Fruit fly (Drosophila melanogaster) whole organism, embryonic: Measurements from ENCODE around the gene Coq2.
A peak's percentile ranks its signal among the peaks of the same experiment; 100 is the strongest.

Source experiments
- Ada2b ChIP-seq: fragments of 200-800 bp; sonication (Bioruptor generic); IDR thresholded peaks from 2 replicates; pipeline ENCODE4 v1.3.6; 2022; ENCODE audit warnings: missing biosample characterization, missing genetic modification characterization
- Atf3 ChIP-seq: fragments of 200-800 bp; sonication (Bioruptor generic); optimal IDR thresholded peaks from 3 replicates; lab custom pipeline; 2016; ENCODE audit warnings: missing biosample characterization, missing genetic modification characterization
- Blimp-1 ChIP-seq: fragments of 200-800 bp; sonication (Bioruptor generic); optimal IDR thresholded peaks from 3 replicates; lab custom pipeline; 2018; ENCODE audit warnings: missing biosample characterization, missing genetic modification characterization, mild to moderate bottlenecking, moderate library complexity, missing genetic modification reagents
- CG11456 ChIP-seq: fragments of 200-800 bp; sonication (Bioruptor generic); IDR thresholded peaks from 3 replicates; pipeline ENCODE4 v1.3.6; 2022; ENCODE audit warnings: missing biosample characterization, missing genetic modification characterization
- CG11560 ChIP-seq: fragments of 200-800 bp; sonication (Bioruptor generic); IDR thresholded peaks from 3 replicates; pipeline ENCODE4 v1.3.6; 2022; ENCODE audit warnings: missing biosample characterization, missing genetic modification characterization
- CG12659 ChIP-seq: fragments of 200-800 bp; sonication (Bioruptor generic); optimal IDR thresholded peaks from 3 replicates; lab custom pipeline; 2017; ENCODE audit warnings: mild to moderate bottlenecking, missing biosample characterization, missing genetic modification reagents, missing genetic modification characterization
- CG13424 ChIP-seq: fragments of 200-800 bp; sonication (Bioruptor generic); optimal IDR thresholded peaks from 2 replicates; lab custom pipeline; 2019; ENCODE audit warnings: missing biosample characterization, mild to moderate bottlenecking, missing genetic modification characterization, moderate library complexity
- CG14014 ChIP-seq: fragments of 200-800 bp; sonication (Bioruptor generic); IDR thresholded peaks from 2 replicates; pipeline ENCODE4 v1.3.6; 2022; ENCODE audit warnings: missing biosample characterization, missing genetic modification characterization
- CG17186 ChIP-seq: fragments of 200-800 bp; sonication (Bioruptor generic); optimal IDR thresholded peaks from 3 replicates; lab custom pipeline; 2017; ENCODE audit warnings: missing biosample characterization, missing genetic modification reagents, missing genetic modification characterization
- CG2120 ChIP-seq: fragments of 200-800 bp; sonication (Bioruptor generic); optimal IDR thresholded peaks from 3 replicates; lab custom pipeline; 2016; ENCODE audit warnings: missing biosample characterization, missing genetic modification characterization
- CG3065 ChIP-seq: fragments of 200-800 bp; sonication (Bioruptor generic); optimal IDR thresholded peaks from 2 replicates; lab custom pipeline; 2016; ENCODE audit warnings: missing biosample characterization, missing genetic modification characterization
- CG32532 ChIP-seq: fragments of 200-800 bp; sonication (Bioruptor generic); IDR thresholded peaks from 2 replicates; pipeline ENCODE4 v1.3.6; 2022; ENCODE audit warnings: missing biosample characterization, missing genetic modification characterization
- CG4404 ChIP-seq: fragments of 200-800 bp; sonication (Bioruptor generic); IDR thresholded peaks from 2 replicates; pipeline ENCODE4 v1.3.6; 2022; ENCODE audit warnings: missing biosample characterization, missing genetic modification characterization
- CG6854 ChIP-seq: fragments of 200-800 bp; sonication (Bioruptor generic); optimal IDR thresholded peaks from 3 replicates; lab custom pipeline; 2017; ENCODE audit warnings: missing biosample characterization, mild to moderate bottlenecking, missing genetic modification characterization
- CG7963 ChIP-seq: fragments of 200-800 bp; sonication (Bioruptor generic); IDR thresholded peaks from 3 replicates; pipeline ENCODE4 v1.3.6; 2022; ENCODE audit warnings: missing biosample characterization, missing genetic modification characterization; ENCODE audit not compliant: partially characterized antibody
- CG8290 ChIP-seq, 3 experiments: fragments of 200-800 bp; sonication (Bioruptor generic); optimal IDR thresholded peaks; 2 replicates each; lab custom pipeline; 2016 to 2019; ENCODE audit warnings: missing biosample characterization in 3 of 3, missing genetic modification characterization in 3 of 3, mild to moderate bottlenecking in 2 of 3, moderate library complexity in 1 of 3
- CG8924 ChIP-seq: fragments of 200-800 bp; optimal IDR thresholded peaks from 3 replicates; lab custom pipeline; 2019; ENCODE audit warnings: missing biosample characterization, mild to moderate bottlenecking, missing genetic modification characterization, moderate library complexity
- CG9609 ChIP-seq: fragments of 200-800 bp; sonication (Bioruptor generic); optimal IDR thresholded peaks from 3 replicates; lab custom pipeline; 2016; ENCODE audit warnings: missing biosample characterization, missing genetic modification characterization
- CG9727 ChIP-seq: fragments of 200-800 bp; sonication (Bioruptor generic); optimal IDR thresholded peaks from 3 replicates; lab custom pipeline; 2017; ENCODE audit warnings: missing biosample characterization, mild to moderate bottlenecking, missing genetic modification characterization
- CG9932 ChIP-seq: fragments of 200-800 bp; sonication (Bioruptor generic); IDR thresholded peaks from 2 replicates; pipeline ENCODE4 v1.3.6; 2022; ENCODE audit warnings: missing biosample characterization, missing genetic modification characterization
- Dll ChIP-seq: fragments of 200-800 bp; sonication (Bioruptor generic); IDR thresholded peaks from 4 replicates; pipeline ENCODE4 v1.3.6; 2022; ENCODE audit warnings: missing biosample characterization, missing genetic modification characterization; ENCODE audit not compliant: partially characterized antibody
- Dp ChIP-seq: fragments of 200-800 bp; sonication (Bioruptor generic); optimal IDR thresholded peaks from 2 replicates; lab custom pipeline; 2018; ENCODE audit warnings: missing biosample characterization, mild to moderate bottlenecking, missing genetic modification characterization, moderate library complexity
- Hey ChIP-seq: fragments of 200-800 bp; sonication (Bioruptor generic); optimal IDR thresholded peaks from 3 replicates; lab custom pipeline; 2018; ENCODE audit warnings: missing biosample characterization, mild to moderate bottlenecking, missing genetic modification characterization
- Hr3 ChIP-seq: fragments of 200-800 bp; sonication (Bioruptor generic); optimal IDR thresholded peaks from 3 replicates; lab custom pipeline; 2016; ENCODE audit warnings: missing biosample characterization, missing genetic modification characterization
- Hsf ChIP-seq: fragments of 200-800 bp; sonication (Bioruptor generic); optimal IDR thresholded peaks from 3 replicates; lab custom pipeline; 2016; ENCODE audit warnings: missing biosample characterization, missing genetic modification characterization
- Myb ChIP-seq: fragments of 200-800 bp; sonication (Bioruptor generic); optimal IDR thresholded peaks from 2 replicates; lab custom pipeline; 2016; ENCODE audit warnings: missing biosample characterization, missing genetic modification characterization
- Neu2 ChIP-seq: fragments of 200-800 bp; sonication (Bioruptor generic); optimal IDR thresholded peaks from 3 replicates; lab custom pipeline; 2016; ENCODE audit warnings: missing biosample characterization, missing genetic modification characterization, borderline replicate concordance
- Sox102F ChIP-seq: fragments of 200-800 bp; sonication (Bioruptor generic); optimal IDR thresholded peaks from 2 replicates; lab custom pipeline; 2018; ENCODE audit warnings: missing biosample characterization, mild to moderate bottlenecking, missing genetic modification characterization, moderate library complexity
- Sry-δ ChIP-seq: fragments of 200-800 bp; sonication (Bioruptor generic); optimal IDR thresholded peaks from 2 replicates; lab custom pipeline; 2016; ENCODE audit warnings: missing biosample characterization, missing genetic modification characterization
- Xrp1 ChIP-seq: fragments of 200-800 bp; sonication (Bioruptor generic); IDR thresholded peaks from 2 replicates; pipeline ENCODE4 v1.3.6; 2022; ENCODE audit warnings: missing biosample characterization, missing genetic modification characterization
- ci ChIP-seq: fragments of 200-800 bp; sonication (Bioruptor generic); IDR thresholded peaks from 3 replicates; pipeline ENCODE4 v1.3.6; 2022; ENCODE audit warnings: missing biosample characterization, missing genetic modification characterization
- disco-r ChIP-seq: fragments of 200-800 bp; sonication (Bioruptor generic); optimal IDR thresholded peaks from 2 replicates; lab custom pipeline; 2016; ENCODE audit warnings: missing biosample characterization, missing genetic modification characterization
- eyg ChIP-seq: fragments of 200-800 bp; sonication (Bioruptor generic); optimal IDR thresholded peaks from 3 replicates; lab custom pipeline; 2016; ENCODE audit warnings: missing biosample characterization, missing genetic modification characterization
- ham ChIP-seq: fragments of 200-800 bp; sonication (Bioruptor generic); IDR thresholded peaks from 2 replicates; pipeline ENCODE4 v1.3.6; 2022; ENCODE audit warnings: missing biosample characterization, missing genetic modification characterization
- hb ChIP-seq: fragments of 200-800 bp; sonication (Bioruptor generic); IDR thresholded peaks from 3 replicates; pipeline ENCODE4 v1.3.6; 2022; ENCODE audit warnings: missing biosample characterization, missing genetic modification characterization; ENCODE audit not compliant: partially characterized antibody
- insv ChIP-seq, 2 experiments: fragments of 200-800 bp; sonication (Bioruptor generic); optimal IDR thresholded peaks; 3 replicates each; lab custom pipeline; 2016 to 2018; ENCODE audit warnings: missing biosample characterization in 2 of 2, missing genetic modification characterization in 2 of 2
- mld ChIP-seq: fragments of 200-800 bp; sonication (Bioruptor generic); IDR thresholded peaks from 3 replicates; pipeline ENCODE4 v1.3.6; 2022; ENCODE audit warnings: missing biosample characterization, missing genetic modification characterization; ENCODE audit not compliant: partially characterized antibody
- nerfin-1 ChIP-seq: fragments of 200-800 bp; sonication (Bioruptor generic); optimal IDR thresholded peaks from 3 replicates; lab custom pipeline; 2019; ENCODE audit warnings: missing biosample characterization, mild to moderate bottlenecking, missing genetic modification characterization, moderate library complexity
- pho ChIP-seq: fragments of 200-800 bp; sonication (Bioruptor generic); optimal IDR thresholded peaks from 2 replicates; lab custom pipeline; 2016; ENCODE audit warnings: missing biosample characterization, missing genetic modification characterization
- sd ChIP-seq: fragments of 200-800 bp; sonication (Bioruptor generic); optimal IDR thresholded peaks from 3 replicates; lab custom pipeline; 2018; ENCODE audit warnings: missing biosample characterization, mild to moderate bottlenecking, missing genetic modification characterization, moderate library complexity
- sens-2 ChIP-seq: fragments of 200-800 bp; sonication (Bioruptor generic); IDR thresholded peaks from 2 replicates; pipeline ENCODE4 v1.3.6; 2022; ENCODE audit warnings: missing biosample characterization, missing genetic modification characterization
- sim ChIP-seq: fragments of 200-800 bp; sonication (Bioruptor generic); IDR thresholded peaks from 2 replicates; pipeline ENCODE4 v1.3.6; 2022; ENCODE audit warnings: missing biosample characterization, missing genetic modification characterization
- sna ChIP-seq: fragments of 200-800 bp; sonication (Bioruptor generic); IDR thresholded peaks from 2 replicates; pipeline ENCODE4 v1.3.6; 2022; ENCODE audit warnings: missing biosample characterization, missing genetic modification characterization; ENCODE audit not compliant: partially characterized antibody
- sqz ChIP-seq: fragments of 200-800 bp; sonication (Bioruptor generic); optimal IDR thresholded peaks from 3 replicates; lab custom pipeline; 2018; ENCODE audit warnings: missing biosample characterization, mild to moderate bottlenecking, missing genetic modification characterization
- ssp ChIP-seq: fragments of 200-800 bp; sonication (Bioruptor generic); IDR thresholded peaks from 2 replicates; pipeline ENCODE4 v1.3.6; 2022; ENCODE audit warnings: missing biosample characterization, missing genetic modification characterization
- tin ChIP-seq: fragments of 200-800 bp; sonication (Bioruptor generic); optimal IDR thresholded peaks from 3 replicates; lab custom pipeline; 2016; ENCODE audit warnings: missing biosample characterization, missing genetic modification characterization

The Coq2 gene

DNA sequence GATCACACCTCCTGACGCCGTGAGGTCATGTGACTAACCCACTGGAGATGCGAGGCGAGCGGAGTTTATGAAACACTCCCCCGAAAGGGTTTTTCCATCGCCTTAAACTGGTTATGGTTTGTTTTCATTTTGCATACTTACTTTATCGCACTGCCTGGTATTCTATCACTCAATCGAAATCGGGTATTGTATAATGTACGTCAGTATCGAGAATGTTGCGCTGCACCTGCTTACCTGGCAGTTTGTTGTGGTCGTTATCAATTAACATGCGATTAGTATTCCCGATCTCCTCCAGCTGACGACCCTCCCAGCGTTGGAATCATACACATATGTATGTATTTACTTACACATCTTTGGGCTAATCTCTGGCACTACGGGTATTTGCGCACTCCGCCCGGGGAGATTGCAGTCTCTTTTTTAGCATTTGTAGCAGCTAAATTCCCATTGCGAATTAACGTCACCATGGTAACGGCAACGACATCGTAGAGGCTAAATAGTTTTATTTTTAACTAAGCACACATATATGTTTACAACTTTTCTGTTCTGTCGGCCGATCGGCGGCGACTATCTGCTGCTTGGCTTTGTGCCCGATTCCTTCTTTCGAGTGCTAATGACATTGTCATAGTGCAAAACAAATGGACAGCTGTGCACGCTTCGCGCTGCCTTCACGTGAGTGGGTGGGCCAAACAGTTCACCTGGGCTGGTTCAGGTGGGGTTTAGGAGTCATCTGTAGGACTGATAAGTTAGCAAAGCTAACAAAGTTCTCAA is 36.8 kb upstream of the Coq2 start (continued):
- TF ChIP-seq CG4404 (GFP tag; lab: Robert Waterston, UW) = no peak
- TF ChIP-seq Sox102F (GFP tag; lab: Kevin White, UChicago) = no peak
- TF ChIP-seq Xrp1 = no peak
- peak; percentile 7; the same call in 1 of the 2 replicates for TF ChIP-seq CG32532 (GFP tag; lab: Robert Waterston, UW)
- no peak for TF ChIP-seq CG11560 (tag; lab: Robert Waterston, UW)
- TF ChIP-seq ham (GFP tag; lab: Robert Waterston, UW) = no peak
- TF ChIP-seq sim (GFP tag; lab: Robert Waterston, UW) = no peak
- no peak for TF ChIP-seq CG13424 (tag; lab: Kevin White, UChicago)
- no peak for TF ChIP-seq Ada2b (GFP tag; lab: Robert Waterston, UW)
- no peak for TF ChIP-seq eyg (GFP tag; lab: Kevin White, UChicago)

DNA sequence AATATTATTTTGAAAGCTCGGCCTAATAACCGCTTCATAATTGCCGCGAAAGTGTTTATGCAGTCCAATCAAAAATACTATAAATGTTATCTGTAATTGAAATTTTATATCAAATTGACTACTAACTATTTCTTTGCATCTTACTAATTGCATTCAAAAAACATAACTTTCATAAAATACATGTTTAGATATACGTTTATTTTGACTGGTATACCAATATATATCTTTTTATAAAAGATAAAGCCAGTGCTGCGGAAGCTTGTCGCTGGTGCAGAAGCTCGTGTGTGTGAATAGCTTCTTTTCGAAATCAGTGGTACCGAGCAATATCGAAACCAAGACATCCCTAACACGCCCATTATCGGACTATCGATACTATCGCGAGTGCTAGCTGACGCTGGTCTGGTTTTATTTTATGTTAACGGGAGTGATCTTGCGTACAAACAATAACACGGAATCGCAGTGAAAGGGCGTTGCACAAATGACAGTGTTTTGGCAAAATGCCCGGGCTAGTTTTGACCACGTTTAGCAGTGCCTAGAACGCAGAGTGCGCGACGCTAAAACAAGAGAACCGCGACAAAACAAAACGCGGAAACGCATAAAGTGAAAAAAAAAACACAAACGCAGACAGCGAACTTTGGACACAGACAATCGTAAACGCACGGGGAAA is 33.2 kb upstream of the Coq2 start, which contains the start of gene Atg13:
TSS of gene Atg13 (plus strand) at position 367 of the 667 bp plus-strand sequence.
- TF ChIP-seq tin (GFP tag; lab: Kevin White, UChicago) (peak; percentile 39), Hsf (GFP tag; lab: Kevin White, UChicago) (peak; percentile 31), Neu2 (GFP tag; lab: Kevin White, UChicago) (no peak), sd (tag; lab: Kevin White, UChicago) (no peak), CG14014 (GFP tag; lab: Robert Waterston, UW) (no peak), Sry-δ (GFP tag; lab: Kevin White, UChicago) (peak; percentile 83), CG17186 (GFP tag; lab: Kevin White, UChicago) (peak; percentile 2), ci (peak; percentile 39; the same call in 1 of the 3 replicates), ssp (GFP tag; lab: Robert Waterston, UW) (peak; percentile 94), hb (peak; percentile 56), pho (GFP tag; lab: Kevin White, UChicago) (peak; percentile 27), sens-2 (no peak), CG9727 (GFP tag; lab: Kevin White, UChicago) (peak; percentile 31), disco-r (GFP tag; lab: Kevin White, UChicago) (no peak), insv (GFP tag; optimal IDR thresholded peaks at IDR 0.05; lab: Kevin White, UChicago) (no peak), CG6854 (no peak), CG11456 (GFP tag; lab: Robert Waterston, UW) (0 out of 3 replicates have a peak, but pooled peaks have one; percentile 45), CG2120 (GFP tag; lab: Kevin White, UChicago) (peak; percentile 46), Hr3 (peak; percentile 35), sqz (GFP tag; lab: Kevin White, UChicago) (peak; percentile 49), CG12659 (GFP tag; lab: Kevin White, UChicago) (peak; percentile 58), Dp (GFP tag; lab: Kevin White, UChicago) (peak; percentile 51), CG8924 (tag; lab: Kevin White, UChicago) (peak; percentile 54), Myb (peak; percentile 9), mld (GFP tag; lab: Robert Waterston, UW) (peak; percentile 76; the same call in 2 of the 3 replicates), CG9932 (GFP tag; lab: Robert Waterston, UW) (peak; percentile 18; the same call in 1 of the 2 replicates), CG9609 (peak; percentile 8), Blimp-1 (GFP tag; lab: Kevin White, UChicago) (peak; percentile 2), CG8290 (GFP tag; optimal IDR thresholded peaks at IDR 0.05; lab: Kevin White, UChicago) (peak; percentile 40), CG8290 (tag; optimal IDR thresholded peaks at IDR 0.05; lab: Kevin White, UChicago) (peak in 1 of 2 experiments; percentile 23), Dll (GFP tag; lab: Robert Waterston, UW) (peak; percentile 69), sna (GFP tag; lab: Robert Waterston, UW) (peak; percentile 44), Atf3 (GFP tag; lab: Kevin White, UChicago) (peak; percentile 35), Hey (tag; lab: Kevin White, UChicago) (no peak), CG3065 (GFP tag; lab: Kevin White, UChicago) (peak; percentile 0), nerfin-1 (tag; lab: Kevin White, UChicago) (no peak), CG7963 (GFP tag; lab: Robert Waterston, UW) (peak; percentile 72)
